Worm (Caenorhabditis elegans): ENCODE measurements around the gene ire-1.

ce11 chrII:8102041-8102440 is 22.7 kb downstream of the ire-1 start, which contains the start of gene sre-2:
- TF ChIP-seq ztf-16 (tag; optimal IDR thresholded peaks at IDR 0.05) = no peak
- TF ChIP-seq hlh-6 (tag; optimal IDR thresholded peaks at IDR 0.05) = no peak
- no peak for TF ChIP-seq K09A11.1 (tag; optimal IDR thresholded peaks at IDR 0.05; ENCODE audit: insufficient read depth)
